Worm (Caenorhabditis elegans) whole organism, L1 larva: ENCODE results near the gene C34B4.5.

Experiments
- aly-2 ChIP-seq: fragments of 150-350 bp; optimal IDR thresholded peaks from 2 replicates; lab custom pipeline; 2014; ENCODE audit warnings: missing biosample characterization, missing genetic modification characterization
- ceh-63 ChIP-seq: fragments of 200-800 bp; sonication (Bioruptor generic); optimal IDR thresholded peaks from 2 replicates; lab custom pipeline; 2018; ENCODE audit warnings: mild to moderate bottlenecking, missing genetic modification characterization, missing compliant biosample characterization
- ceh-82 ChIP-seq, 3 experiments: fragments of 150-350 bp in 1 of 3; sonication (generic microtip) in 2 of 3; optimal IDR thresholded peaks; 2 replicates each; lab custom pipeline; 2014 to 2017; ENCODE audit warnings: missing biosample characterization in 3 of 3, missing genetic modification characterization in 3 of 3
- fkh-10 ChIP-seq: sonication (generic microtip); optimal IDR thresholded peaks from 2 replicates; lab custom pipeline; 2017; ENCODE audit warnings: missing biosample characterization, missing genetic modification reagents, missing genetic modification characterization
- lin-39 ChIP-seq: fragments of 150-350 bp; optimal IDR thresholded peaks from 2 replicates; lab custom pipeline; 2014; ENCODE audit warnings: missing biosample characterization, missing genetic modification reagents, missing genetic modification characterization
- mep-1 ChIP-seq: fragments of 150-350 bp; optimal IDR thresholded peaks from 2 replicates; lab custom pipeline; 2014; ENCODE audit warnings: missing biosample characterization, missing genetic modification characterization
- nhr-77 ChIP-seq: fragments of 150-350 bp; optimal IDR thresholded peaks from 2 replicates; lab custom pipeline; 2014; ENCODE audit warnings: missing biosample characterization, missing genetic modification characterization
- pqm-1 ChIP-seq: sonication (generic microtip); optimal IDR thresholded peaks from 3 replicates; lab custom pipeline; 2017; ENCODE audit warnings: missing biosample characterization, missing genetic modification characterization
- skn-1 ChIP-seq: fragments of 150-350 bp; optimal IDR thresholded peaks from 2 replicates; lab custom pipeline; 2014; ENCODE audit warnings: missing biosample characterization, missing genetic modification characterization
- sptf-1 ChIP-seq: fragments of 150-350 bp; optimal IDR thresholded peaks from 2 replicates; lab custom pipeline; 2014; ENCODE audit warnings: missing biosample characterization, missing genetic modification characterization
- ztf-11 ChIP-seq, 2 experiments: sonication (generic microtip); optimal IDR thresholded peaks; 2 replicates each; lab custom pipeline; 2016 to 2017; ENCODE audit warnings: missing genetic modification characterization in 2 of 2, missing biosample characterization in 1 of 2, missing compliant biosample characterization in 1 of 2

- TF ChIP-seq ztf-11 (tag; optimal IDR thresholded peaks at IDR 0.05; lab: Kevin White, UChicago) (no peak), fkh-10 (GFP tag; lab: Kevin White, UChicago) (no peak), skn-1 (tag; lab: Kevin White, UChicago) (no peak), lin-39 (tag; lab: Kevin White, UChicago) (no peak), ceh-63 (GFP tag; lab: Kevin White, UChicago) (no peak), aly-2 (tag; lab: Kevin White, UChicago) (no peak), nhr-77 (no peak), ceh-82 (tag; optimal IDR thresholded peaks at IDR 0.05; lab: Kevin White, UChicago) (no peak), sptf-1 (no peak), pqm-1 (no peak), mep-1 (tag; lab: Kevin White, UChicago) (no peak)
These were observed 32.4 kb upstream of the C34B4.5 start for ce11 chrV:13063402-13063801.
